Fruit fly (Drosophila melanogaster): ENCODE results near the gene CG3164.
A peak's percentile ranks its signal among the peaks of the same experiment; 100 is the strongest.

Gene CG3164

DNA sequence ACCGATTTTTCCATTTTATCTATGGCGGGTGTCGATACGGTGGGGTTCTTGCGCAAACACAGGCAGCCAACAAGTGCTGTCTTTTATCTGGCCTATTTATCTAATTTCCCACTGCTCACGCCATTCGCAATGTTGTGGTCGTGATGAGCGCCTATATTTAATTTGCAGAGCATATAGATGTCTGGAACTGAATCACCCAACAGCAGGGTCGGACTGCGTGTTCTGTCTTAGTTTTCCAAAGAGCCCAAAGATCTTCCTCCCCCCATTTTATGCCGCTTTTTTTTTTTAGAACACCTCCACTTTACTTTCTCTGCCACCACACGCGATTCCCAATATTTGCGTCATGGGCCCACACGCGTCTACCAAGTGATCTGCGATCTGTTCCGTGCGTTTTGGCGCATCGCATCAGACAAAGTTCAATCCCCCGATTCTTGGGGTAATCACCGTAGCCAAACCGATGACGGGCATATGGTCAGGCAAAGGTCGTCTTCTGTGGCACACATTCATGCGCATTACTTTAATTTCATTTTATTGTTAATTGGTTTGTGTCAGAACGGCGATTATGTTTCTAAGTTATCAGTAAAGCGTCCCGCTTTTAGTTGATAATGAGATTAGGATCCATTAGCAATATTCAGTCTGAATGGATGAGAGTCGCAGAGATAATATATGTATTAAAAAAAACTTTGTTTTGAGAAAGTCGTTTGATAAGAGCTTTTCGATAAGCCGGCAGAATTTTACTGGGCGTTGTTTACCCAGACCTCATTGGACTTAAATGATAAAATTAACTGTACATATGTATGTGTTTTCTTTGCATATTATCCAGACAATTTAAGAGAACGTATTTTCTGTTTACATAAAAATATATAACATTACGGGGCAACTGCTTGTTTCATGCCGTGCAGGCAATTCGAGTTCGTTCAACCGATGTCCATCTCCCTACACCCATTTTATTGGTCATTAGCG lies 6.4 kb upstream of the CG3164 start:
- TF ChIP-seq slbo (GFP tag; IDR thresholded peaks at IDR 0.05) = no peak
- no peak for TF ChIP-seq CG4707 (GFP tag; optimal IDR thresholded peaks at IDR 0.05)
- no peak for TF ChIP-seq Hmx (GFP tag; optimal IDR thresholded peaks at IDR 0.05)
- TF ChIP-seq ci (GFP tag; IDR thresholded peaks at IDR 0.05) = no peak; the same call in 2 of the 3 replicates
- TF ChIP-seq HLHmδ (GFP tag; optimal IDR thresholded peaks at IDR 0.05) = no peak
- TF ChIP-seq CG13424 (tag; optimal IDR thresholded peaks at IDR 0.05) = no peak
- peak; percentile 81 for TF ChIP-seq CG12769 (tag; optimal IDR thresholded peaks at IDR 0.05)
- TF ChIP-seq CG12236 (GFP tag; optimal IDR thresholded peaks at IDR 0.05) = no peak
- TF ChIP-seq Pdp1 (GFP tag; optimal IDR thresholded peaks at IDR 0.05) = peak in 1 of 2 experiments; percentile 71
- no peak for TF ChIP-seq ab (GFP tag; optimal IDR thresholded peaks at IDR 0.05)
- TF ChIP-seq CG15696 (tag; optimal IDR thresholded peaks at IDR 0.05) = no peak
- TF ChIP-seq CG32772 (GFP tag; IDR thresholded peaks at IDR 0.05) = no peak
- 0 out of 2 replicates have a peak, but pooled peaks have one; percentile 22 for TF ChIP-seq CG5953 (GFP tag; IDR thresholded peaks at IDR 0.05)
- TF ChIP-seq MESR4 (GFP tag; optimal IDR thresholded peaks at IDR 0.05) = no peak
- TF ChIP-seq CG2678 (tag; optimal IDR thresholded peaks at IDR 0.05) = no peak
- peak; percentile 96 for TF ChIP-seq exex (tag; optimal IDR thresholded peaks at IDR 0.05)
- peak in 1 of 2 experiments; percentile 55 for TF ChIP-seq Hr78 (GFP tag; optimal IDR thresholded peaks at IDR 0.05)
- no peak for TF ChIP-seq bbx (GFP tag; IDR thresholded peaks at IDR 0.05; ENCODE audit: partially characterized antibody)
- TF ChIP-seq Hr51 (GFP tag; optimal IDR thresholded peaks at IDR 0.05) = no peak
- TF ChIP-seq slou (GFP tag; optimal IDR thresholded peaks at IDR 0.05) = no peak
- TF ChIP-seq CG1792 (GFP tag; optimal IDR thresholded peaks at IDR 0.05) = no peak
- TF ChIP-seq B-H2 (GFP tag; optimal IDR thresholded peaks at IDR 0.05) = no peak
- TF ChIP-seq cato (GFP tag; optimal IDR thresholded peaks at IDR 0.05; ENCODE audit: borderline replicate concordance) = no peak
- TF ChIP-seq CG5245 (GFP tag; optimal IDR thresholded peaks at IDR 0.05) = no peak
- TF ChIP-seq lab (GFP tag; optimal IDR thresholded peaks at IDR 0.05) = no peak
- no peak for TF ChIP-seq cad (GFP tag; optimal IDR thresholded peaks at IDR 0.05)
- no peak for TF ChIP-seq CG6689 (GFP tag; IDR thresholded peaks at IDR 0.05)
- TF ChIP-seq lbe (GFP tag; optimal IDR thresholded peaks at IDR 0.05) = peak; percentile 9
- no peak for TF ChIP-seq CG18476 (GFP tag; optimal IDR thresholded peaks at IDR 0.05)
- TF ChIP-seq sug (tag; optimal IDR thresholded peaks at IDR 0.05) = peak; percentile 69
- TF ChIP-seq Dek (tag; optimal IDR thresholded peaks at IDR 0.05) = no peak
- TF ChIP-seq sens (GFP tag) = peak; percentile 64
- TF ChIP-seq Med (GFP tag) = peak; percentile 53
- TF ChIP-seq caup (GFP tag; optimal IDR thresholded peaks at IDR 0.05; ENCODE audit: severe bottlenecking) = peak; percentile 16
- TF ChIP-seq grn (GFP tag; optimal IDR thresholded peaks at IDR 0.05) = peak; percentile 67
- TF ChIP-seq HLH3B (GFP tag; IDR thresholded peaks at IDR 0.05) = no peak
- TF ChIP-seq crp (GFP tag; optimal IDR thresholded peaks at IDR 0.05) = no peak
- TF ChIP-seq sr (GFP tag; IDR thresholded peaks at IDR 0.05) = 0 out of 3 replicates have a peak, but pooled peaks have one; percentile 37
- no peak for TF ChIP-seq NC2α (GFP tag; optimal IDR thresholded peaks at IDR 0.05)
- no peak for TF ChIP-seq Myb (GFP tag; optimal IDR thresholded peaks at IDR 0.05)
- no peak for TF ChIP-seq fu2 (GFP tag; optimal IDR thresholded peaks at IDR 0.05)
- TF ChIP-seq CG17802 (tag; optimal IDR thresholded peaks at IDR 0.05) = no peak
- peak; percentile 65 for TF ChIP-seq Ets65A (GFP tag)
- peak; percentile 14; the same call in 1 of the 2 replicates for TF ChIP-seq CG3847 (GFP tag; IDR thresholded peaks at IDR 0.05)
- TF ChIP-seq Taf1 (GFP tag; IDR thresholded peaks at IDR 0.05) = no peak
- no peak for TF ChIP-seq Hey (tag; optimal IDR thresholded peaks at IDR 0.05)
- TF ChIP-seq GATAe (GFP tag; conservative IDR thresholded peaks at IDR 0.05) = no peak
- TF ChIP-seq cwo (GFP tag; optimal IDR thresholded peaks at IDR 0.05) = peak; percentile 35

All from whole organism, embryonic.